Worm (Caenorhabditis elegans) whole organism, dauer: Measurements from ENCODE around the gene cisd-3.1.

Source experiments
- unc-62 ChIP-seq: sonication (generic microtip); optimal IDR thresholded peaks from 2 replicates; lab custom pipeline; 2017; ENCODE audit warnings: missing biosample characterization, missing genetic modification reagents, missing genetic modification characterization

The cisd-3.1 gene

DNA sequence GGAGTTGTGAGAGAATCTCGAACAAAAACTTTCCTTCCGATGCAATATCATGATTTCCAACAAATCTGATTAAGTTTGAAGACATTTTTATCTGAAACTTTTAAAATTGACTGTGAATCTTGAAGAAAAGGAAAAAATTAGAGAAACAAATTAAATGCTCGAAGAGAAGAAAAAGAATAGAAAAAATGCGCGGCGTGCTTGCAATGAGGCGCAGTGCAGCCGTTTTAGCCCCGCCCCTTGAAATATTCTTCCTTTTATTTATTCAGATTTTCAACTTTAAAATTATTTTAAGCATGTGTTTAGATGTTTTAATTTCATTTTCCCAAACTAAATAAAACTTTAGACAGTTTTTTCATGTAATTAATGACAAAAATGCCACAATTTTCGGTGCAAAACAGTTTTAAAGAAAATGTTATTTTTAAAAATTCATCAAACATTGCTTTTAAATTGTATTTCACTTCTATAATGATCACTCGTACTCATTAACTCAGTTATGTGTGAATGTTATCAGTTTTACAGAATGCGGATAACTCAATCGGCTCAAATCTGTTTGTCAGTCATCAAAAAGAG, at the start of gene cisd-3.1, which contains the start of gene mrps-34:
Gene cisd-3.1, plus strand, starts transcription at position 520 of the 570 bp plus-strand sequence.
Gene mrps-34, minus strand, starts transcription at position 91 of the 570 bp plus-strand sequence.
- TF ChIP-seq unc-62 (GFP tag; lab: Kevin White, UChicago) = no peak

DNA sequence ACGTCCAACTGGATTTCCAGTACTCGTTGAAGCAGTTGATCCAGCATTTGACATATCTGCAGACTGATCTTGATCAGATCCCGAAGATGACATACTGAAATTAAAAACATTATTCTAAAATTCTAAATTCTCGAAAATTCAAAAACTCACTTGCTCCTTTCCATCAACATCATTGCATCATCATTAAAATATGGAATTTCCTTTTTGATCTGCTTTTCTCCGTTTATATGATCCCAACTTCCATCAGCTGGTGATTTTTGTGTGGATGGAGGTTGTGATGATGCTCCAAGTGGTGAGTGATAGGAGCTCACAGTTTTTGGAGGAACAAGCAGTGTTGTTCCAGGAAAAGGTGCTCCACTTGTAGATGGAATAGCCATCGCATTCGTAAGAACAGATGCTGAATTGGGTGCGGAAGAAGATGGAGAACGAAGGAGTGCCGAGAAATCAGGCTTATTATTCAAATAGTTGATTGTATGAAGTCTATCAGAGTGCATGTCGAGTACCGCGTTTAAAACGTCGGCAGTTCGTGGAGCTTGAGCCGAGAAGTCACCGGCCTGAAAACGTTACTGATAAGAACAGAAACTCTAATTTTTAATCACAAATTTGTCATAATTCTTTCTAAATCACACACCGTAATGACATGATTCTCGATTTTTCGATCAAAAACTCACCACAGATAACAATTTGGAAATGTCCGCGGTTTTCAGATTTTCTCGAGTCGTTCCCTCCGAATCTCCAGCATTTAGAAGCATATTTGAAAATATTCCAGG, 49.5 kb upstream of the cisd-3.1 start:
- no peak for TF ChIP-seq unc-62 (GFP tag; lab: Kevin White, UChicago)

DNA sequence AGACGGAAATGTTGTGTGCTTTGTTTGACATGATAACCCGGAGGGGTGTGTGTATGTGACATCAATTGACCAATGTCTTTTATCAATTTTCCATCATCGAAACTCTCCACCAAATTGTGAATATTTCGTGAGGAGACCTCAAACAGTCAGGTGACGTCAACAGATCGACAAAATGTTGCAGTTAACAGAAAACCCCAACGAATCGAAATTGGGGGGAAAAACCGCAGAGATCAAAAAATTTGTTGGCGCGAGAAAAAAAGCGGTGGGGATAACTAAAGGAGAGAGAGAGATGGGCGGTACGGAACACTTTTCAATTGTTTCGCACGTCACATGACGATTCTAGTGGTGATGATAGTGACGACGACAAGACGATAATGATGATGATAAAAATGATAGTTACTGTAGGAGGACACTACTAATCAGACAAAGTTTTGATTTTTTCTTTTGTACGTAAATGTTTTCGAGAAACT, 48.1 kb upstream of the cisd-3.1 start:
- no peak for TF ChIP-seq unc-62 (GFP tag; lab: Kevin White, UChicago)

DNA sequence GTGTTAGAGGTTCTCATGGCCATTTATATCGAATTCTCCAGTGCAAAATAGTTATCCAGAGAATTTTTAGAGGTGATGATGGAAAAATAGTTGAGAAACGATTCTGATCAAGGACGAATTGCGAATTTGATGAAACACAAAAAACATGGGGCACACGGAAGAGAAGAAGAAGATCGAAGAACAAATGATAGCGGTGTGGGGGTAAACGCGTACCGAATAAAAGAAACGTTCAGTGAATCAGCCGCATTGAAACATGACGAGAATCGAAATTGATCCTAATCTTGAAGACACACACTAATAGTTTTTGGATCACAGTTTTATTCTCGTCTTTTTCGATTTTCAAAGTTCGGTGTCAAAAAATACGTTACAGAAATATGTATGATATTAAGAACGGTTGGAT, 47.4 kb upstream of the cisd-3.1 start:
- TF ChIP-seq unc-62 (GFP tag; lab: Kevin White, UChicago) = no peak

DNA sequence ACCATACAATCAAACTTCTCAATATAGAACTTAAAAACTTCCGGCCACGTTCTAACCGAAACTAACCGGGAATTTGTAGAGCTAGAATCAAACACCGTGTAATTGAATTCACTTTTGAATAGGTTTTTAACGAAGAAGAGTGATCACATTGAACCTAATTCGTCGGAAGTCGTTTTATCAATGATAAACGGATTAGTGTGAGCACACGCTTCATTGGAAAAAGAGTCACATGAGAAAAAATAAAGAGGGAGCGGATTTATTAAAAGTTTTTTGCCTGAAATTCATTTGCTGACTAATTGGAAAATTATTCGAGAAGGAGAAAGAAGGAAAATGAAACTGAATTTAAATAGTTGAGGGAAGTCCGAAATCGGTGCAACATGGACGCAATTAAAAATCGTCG, 47.0 kb upstream of the cisd-3.1 start:
- TF ChIP-seq unc-62 (GFP tag; lab: Kevin White, UChicago) = no peak

DNA sequence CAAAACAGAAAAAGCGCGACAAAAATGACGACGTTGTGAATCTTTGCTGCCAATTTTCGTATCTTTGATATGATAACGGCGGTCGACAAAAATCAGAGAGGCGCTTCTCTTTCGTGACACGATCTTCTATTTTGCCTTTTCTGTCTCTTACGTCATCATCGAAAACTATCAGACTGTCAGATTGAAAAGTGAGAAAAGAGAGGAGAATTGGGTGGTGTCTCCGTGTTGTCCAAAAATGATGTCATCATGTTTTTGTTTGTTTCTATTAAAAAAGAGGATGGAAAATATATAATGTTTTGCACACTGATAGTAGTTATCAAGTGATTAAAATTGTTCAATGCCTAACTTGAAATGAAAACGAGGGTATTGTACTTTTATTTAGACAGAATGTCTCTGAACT, 46.6 kb upstream of the cisd-3.1 start:
- TF ChIP-seq unc-62 (GFP tag; lab: Kevin White, UChicago) = no peak

DNA sequence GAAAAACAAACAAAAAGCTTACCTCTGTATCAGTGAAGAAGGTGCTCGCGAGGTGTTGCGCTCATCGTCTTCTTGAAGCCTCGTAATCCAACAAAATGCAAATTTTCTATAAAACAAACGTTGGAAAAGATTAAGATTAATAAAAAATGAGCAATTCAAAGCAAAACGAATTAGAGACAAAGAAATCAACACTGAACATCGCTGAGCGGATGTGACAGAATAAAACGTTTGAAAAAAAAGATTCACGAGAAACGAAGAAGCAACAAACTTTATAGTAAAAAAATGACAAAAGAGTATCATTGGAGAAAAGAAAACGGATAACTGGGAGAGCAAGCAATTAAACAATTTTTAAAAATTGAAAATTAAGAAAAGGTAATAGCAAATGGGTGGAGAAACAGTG, 43.7 kb upstream of the cisd-3.1 start, which contains the start of the genes C07G2.5 and atf-7:
Gene C07G2.5, minus strand, starts transcription at position 101 of the 400 bp plus-strand sequence.
Gene atf-7, minus strand, starts transcription at position 108 of the 400 bp plus-strand sequence.
- TF ChIP-seq unc-62 (GFP tag; lab: Kevin White, UChicago) = no peak

DNA sequence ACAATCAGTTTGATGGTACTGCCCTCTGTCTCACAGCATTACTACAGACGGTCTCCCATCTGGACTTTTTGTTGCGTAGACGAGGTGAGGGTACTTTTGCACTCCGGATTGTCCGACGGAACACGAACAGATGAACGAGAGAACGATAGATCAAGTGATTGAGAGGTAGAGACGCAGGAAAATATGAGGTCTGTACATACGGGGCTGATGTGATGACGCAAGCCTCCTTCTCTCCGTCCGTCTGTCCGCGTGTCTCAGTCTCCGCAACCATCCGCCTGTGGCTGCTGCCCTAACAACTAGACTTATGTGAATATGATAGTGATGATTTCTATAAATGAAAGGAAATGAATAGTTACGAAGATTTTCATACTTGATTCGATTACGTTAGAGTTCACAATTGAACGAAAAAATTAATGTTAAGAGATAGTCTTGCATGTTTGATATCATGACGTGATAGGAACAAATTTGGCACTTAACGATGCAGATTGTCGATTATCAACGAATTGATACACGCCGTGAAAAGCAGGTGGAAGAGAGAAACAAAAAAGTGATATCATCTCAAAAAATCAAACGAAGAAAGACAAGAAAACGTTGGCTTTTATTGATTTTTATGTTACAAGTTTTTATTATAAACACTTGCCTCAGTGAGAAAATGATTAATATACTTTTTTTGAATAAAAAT, 40.0 kb upstream of the cisd-3.1 start:
- no peak for TF ChIP-seq unc-62 (GFP tag; lab: Kevin White, UChicago)

DNA sequence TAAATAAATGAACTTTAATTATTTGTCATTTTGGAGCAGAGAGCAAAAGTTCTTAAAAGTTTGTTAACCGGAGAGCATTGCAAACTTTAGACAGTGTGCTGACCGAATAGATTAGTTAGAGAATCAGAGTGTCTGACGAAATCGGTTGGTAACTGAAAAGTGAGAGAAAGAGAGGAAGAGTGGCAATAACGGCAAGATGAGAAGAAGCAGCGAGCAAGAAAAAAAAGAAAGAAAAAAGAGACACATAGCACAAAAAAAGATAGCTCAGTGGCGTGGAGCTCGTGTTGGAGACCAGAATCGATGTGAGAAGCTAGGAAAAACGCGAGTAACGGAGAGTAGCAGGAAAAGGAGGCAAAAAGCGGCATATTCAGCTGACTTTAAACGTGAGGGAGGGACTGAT, 38.3 kb upstream of the cisd-3.1 start:
- TF ChIP-seq unc-62 (GFP tag; lab: Kevin White, UChicago) = no peak

DNA sequence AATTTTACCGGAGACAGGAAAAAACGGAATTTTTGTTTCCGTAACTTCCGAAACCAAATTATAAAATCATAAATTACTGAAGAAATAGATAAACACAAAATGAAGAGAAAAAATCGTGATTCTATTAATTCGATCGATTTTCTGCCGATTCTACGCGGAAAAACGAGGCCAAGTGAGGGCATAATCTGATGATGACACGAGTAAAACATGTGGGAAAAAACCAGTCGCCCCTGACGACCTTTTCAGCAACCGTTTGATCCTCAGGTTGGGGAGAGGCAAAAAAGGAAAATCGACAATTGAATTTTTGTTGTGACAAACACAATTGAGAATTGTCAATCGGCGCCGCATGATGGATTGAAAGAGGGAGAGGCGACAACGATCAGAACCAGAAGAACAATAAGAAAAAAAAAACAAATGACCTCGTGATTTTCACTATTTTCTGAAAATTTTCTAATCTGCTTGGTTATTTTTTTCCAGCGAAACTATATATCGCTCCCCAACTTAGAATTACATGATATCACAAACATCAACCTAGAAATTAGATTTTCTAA, 37.7 kb upstream of the cisd-3.1 start:
- no peak for TF ChIP-seq unc-62 (GFP tag; lab: Kevin White, UChicago)

DNA sequence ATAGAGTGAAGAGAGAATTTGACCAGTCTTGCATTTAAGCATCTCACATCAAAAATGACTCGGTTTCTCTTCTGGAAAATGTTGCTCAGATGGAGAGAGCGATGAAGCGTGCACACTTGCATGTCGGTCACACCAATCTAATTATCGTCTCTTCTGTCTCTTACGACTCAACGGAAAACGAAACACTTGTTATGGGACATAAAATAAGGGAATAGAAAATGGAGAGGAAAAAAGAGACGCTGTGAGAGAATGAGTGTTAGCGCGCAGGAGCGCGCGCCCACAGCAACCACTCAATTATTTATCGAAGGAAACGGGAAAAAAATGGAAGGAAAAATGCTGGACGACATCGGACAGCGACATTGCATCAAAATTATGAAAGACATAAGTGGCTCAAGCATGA, 37.0 kb upstream of the cisd-3.1 start:
- no peak for TF ChIP-seq unc-62 (GFP tag; lab: Kevin White, UChicago)

DNA sequence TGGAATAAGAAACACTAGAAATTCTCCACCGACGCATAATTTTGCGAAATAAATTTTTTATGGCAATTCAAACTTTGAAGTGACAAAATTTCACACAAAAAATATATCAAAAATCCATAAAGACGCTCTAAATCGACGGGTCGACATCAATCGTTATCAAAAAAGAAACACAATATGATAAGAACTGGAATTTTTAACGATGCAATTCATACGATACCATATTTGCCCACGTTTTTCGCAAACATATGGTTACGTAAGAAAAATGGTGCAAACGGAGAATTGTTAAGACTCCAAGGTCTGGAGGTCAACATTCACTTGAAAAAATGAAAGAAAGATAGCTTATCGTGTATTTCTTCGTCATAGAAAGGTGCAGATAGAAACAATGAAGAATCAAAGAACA, 36.5 kb upstream of the cisd-3.1 start:
- TF ChIP-seq unc-62 (GFP tag; lab: Kevin White, UChicago) = no peak

DNA sequence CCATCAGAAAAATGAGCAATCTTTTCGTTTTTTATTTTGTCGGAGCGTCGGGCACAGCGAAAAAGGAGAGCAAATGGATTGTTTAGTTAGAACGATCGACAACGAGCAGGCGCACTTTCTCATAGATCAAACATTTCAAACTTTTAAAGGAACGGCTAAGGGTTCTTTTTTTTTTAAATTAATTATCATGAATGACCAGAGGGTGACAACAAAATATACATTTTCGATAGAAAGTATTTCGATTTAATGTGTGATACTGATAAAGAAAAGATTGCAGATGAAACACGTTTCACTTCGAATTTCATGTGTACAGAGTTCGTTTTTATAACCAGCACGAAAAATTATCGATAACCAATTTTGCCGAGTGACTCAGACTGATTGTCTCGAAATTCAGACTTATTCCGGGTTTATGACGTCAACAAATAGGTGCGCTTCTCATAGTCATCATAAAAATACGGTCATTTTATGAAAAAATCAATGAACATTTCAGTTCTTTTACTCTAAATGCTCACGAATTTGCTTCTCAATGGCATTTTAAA, 36.0 kb upstream of the cisd-3.1 start:
- no peak for TF ChIP-seq unc-62 (GFP tag; lab: Kevin White, UChicago)

DNA sequence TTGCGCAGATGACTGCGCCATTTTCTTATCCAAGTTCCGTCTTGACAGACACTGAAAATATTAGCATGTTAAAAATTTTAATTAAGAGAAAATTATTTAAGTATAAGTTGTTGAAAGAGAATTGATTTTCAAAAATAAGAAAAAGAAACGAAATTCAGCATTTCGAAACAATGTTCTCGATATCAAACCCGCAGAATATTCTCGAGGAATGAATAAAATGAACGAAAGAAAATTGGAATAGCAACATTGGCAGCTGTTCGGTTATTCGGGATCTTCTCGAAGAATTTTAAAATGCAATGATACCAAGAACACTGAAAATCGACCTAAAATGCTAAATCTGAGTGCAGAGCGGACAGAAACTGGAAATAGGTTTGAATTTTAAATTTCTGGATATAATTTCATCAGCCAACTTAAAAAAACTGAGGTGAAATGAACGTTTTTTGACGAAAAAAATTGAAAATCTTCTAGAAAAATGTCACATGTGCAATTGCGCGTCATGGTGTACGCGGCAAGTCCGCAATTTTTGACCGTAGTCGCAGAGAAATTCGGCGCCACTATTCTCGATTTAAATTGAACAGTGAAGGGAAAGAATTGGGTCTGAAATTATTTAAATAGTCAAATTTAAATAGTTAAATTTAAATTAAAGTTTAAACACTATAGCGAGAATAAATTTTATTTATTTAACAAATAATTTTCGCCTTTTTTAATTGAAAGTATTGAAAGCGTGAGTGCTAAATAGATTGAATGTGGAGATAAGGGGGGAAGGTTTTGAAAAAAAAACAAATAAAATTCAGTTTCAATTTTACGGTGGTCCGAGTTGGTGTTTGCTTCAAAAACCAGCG, 34.4 kb upstream of the cisd-3.1 start, which contains the start of the genes cct-5 and F25F2.1:
Gene cct-5, minus strand, starts transcription at position 51 of the 842 bp plus-strand sequence.
Gene F25F2.1, plus strand, starts transcription at position 792 of the 842 bp plus-strand sequence.
- no peak for TF ChIP-seq unc-62 (GFP tag; lab: Kevin White, UChicago)
